Worm (Caenorhabditis elegans): ENCODE measurements around the gene T16G12.6.

DNA sequence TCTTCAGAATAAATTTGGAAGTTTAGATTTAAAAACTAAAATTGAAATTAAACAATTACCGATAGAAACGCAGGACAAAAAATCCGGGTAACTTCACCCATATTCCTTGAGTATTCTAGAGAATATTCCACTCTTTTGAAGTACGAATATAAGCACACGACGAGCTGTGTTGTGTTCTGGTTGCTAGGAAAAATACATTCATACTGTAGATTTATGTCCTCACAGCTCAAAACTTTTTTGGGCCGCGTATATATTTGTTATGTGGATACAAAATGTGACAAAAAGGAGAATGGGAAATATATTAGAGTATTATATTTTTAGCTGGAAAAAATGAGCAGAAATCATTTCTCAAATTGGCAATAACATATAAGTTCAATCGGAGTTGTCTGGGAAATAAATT is 36.2 kb upstream of the T16G12.6 start, which contains the start of gene M04D8.5:
- TF ChIP-seq hmg-20 (GFP tag; IDR thresholded peaks at IDR 0.05) (no peak), hlh-12 (tag; optimal IDR thresholded peaks at IDR 0.05) (no peak), nhr-90 (tag; optimal IDR thresholded peaks at IDR 0.05) (no peak), akir-1 (GFP tag; optimal IDR thresholded peaks at IDR 0.05) (no peak), bed-2 (GFP tag; IDR thresholded peaks at IDR 0.05) (no peak), him-1 (tag; optimal IDR thresholded peaks at IDR 0.05) (no peak), egrh-3 (GFP tag; IDR thresholded peaks at IDR 0.05) (no peak), tlf-1 (GFP tag; optimal IDR thresholded peaks at IDR 0.05) (no peak), pha-4 (tag; optimal IDR thresholded peaks at IDR 0.05) (no peak), F57A8.1 (GFP tag; optimal IDR thresholded peaks at IDR 0.05) (no peak), dox-1 (GFP tag; IDR thresholded peaks at IDR 0.05) (no peak), aptf-2 (GFP tag; conservative IDR thresholded peaks at IDR 0.05) (no peak), nhr-120 (GFP tag; IDR thresholded peaks at IDR 0.05) (no peak)
